Fruit fly (Drosophila melanogaster) whole organism, embryonic: ENCODE data around the gene Polr1C.

ENCODE experiments used
- Ada2b ChIP-seq: fragments of 200-800 bp; sonication (Bioruptor generic); IDR thresholded peaks from 2 replicates; pipeline ENCODE4 v1.3.6; 2022; ENCODE audit warnings: missing biosample characterization, missing genetic modification characterization
- BEAF-32 ChIP-seq: fragments of 200-800 bp; sonication (Bioruptor generic); optimal IDR thresholded peaks from 3 replicates; lab custom pipeline; 2017; ENCODE audit warnings: missing biosample characterization, missing genetic modification characterization, mild to moderate bottlenecking, moderate library complexity, missing genetic modification reagents
- CG10959 ChIP-seq: fragments of 200-800 bp; sonication (Bioruptor generic); IDR thresholded peaks from 2 replicates; pipeline ENCODE4 v1.3.6; 2022; ENCODE audit warnings: missing biosample characterization, missing genetic modification characterization
- CG11504 ChIP-seq: fragments of 200-800 bp; sonication (Bioruptor generic); optimal IDR thresholded peaks from 3 replicates; lab custom pipeline; 2019; ENCODE audit warnings: missing biosample characterization, mild to moderate bottlenecking, missing genetic modification characterization, moderate library complexity
- CG12219 ChIP-seq: fragments of 200-800 bp; sonication (Bioruptor generic); optimal IDR thresholded peaks from 3 replicates; lab custom pipeline; 2018; ENCODE audit warnings: missing biosample characterization, mild to moderate bottlenecking, missing genetic modification characterization
- CG13775 ChIP-seq: fragments of 200-800 bp; sonication (Bioruptor generic); optimal IDR thresholded peaks from 3 replicates; lab custom pipeline; 2017; ENCODE audit warnings: missing biosample characterization, mild to moderate bottlenecking, missing genetic modification characterization
- CG14710 ChIP-seq: fragments of 200-800 bp; sonication (Bioruptor generic); optimal IDR thresholded peaks from 3 replicates; lab custom pipeline; 2019; ENCODE audit warnings: missing biosample characterization, mild to moderate bottlenecking, missing genetic modification characterization, moderate library complexity
- CG15601 ChIP-seq: fragments of 200-800 bp; sonication (Bioruptor generic); optimal IDR thresholded peaks from 3 replicates; lab custom pipeline; 2019; ENCODE audit warnings: missing biosample characterization, mild to moderate bottlenecking, missing genetic modification characterization, moderate library complexity
- CG16815 ChIP-seq: fragments of 200-800 bp; sonication (Bioruptor generic); optimal IDR thresholded peaks from 3 replicates; lab custom pipeline; 2017; ENCODE audit warnings: missing biosample characterization, mild to moderate bottlenecking, missing genetic modification characterization
- CG16863 ChIP-seq: fragments of 200-800 bp; sonication (Bioruptor generic); optimal IDR thresholded peaks from 3 replicates; lab custom pipeline; 2016; ENCODE audit warnings: missing biosample characterization, missing genetic modification characterization
- CG17359 ChIP-seq: fragments of 200-800 bp; sonication (Bioruptor generic); optimal IDR thresholded peaks from 3 replicates; lab custom pipeline; 2018; ENCODE audit warnings: missing biosample characterization, mild to moderate bottlenecking, missing genetic modification characterization, moderate library complexity
- CG31388 ChIP-seq: fragments of 200-800 bp; sonication (Bioruptor generic); optimal IDR thresholded peaks from 2 replicates; lab custom pipeline; 2016; ENCODE audit warnings: missing biosample characterization, missing genetic modification characterization
- CG31441 ChIP-seq: fragments of 200-800 bp; sonication (Bioruptor generic); IDR thresholded peaks from 2 replicates; pipeline ENCODE4 v1.3.6; 2022; ENCODE audit warnings: missing biosample characterization, missing genetic modification characterization
- CG3847 ChIP-seq: fragments of 200-800 bp; sonication (Bioruptor generic); IDR thresholded peaks from 2 replicates; pipeline ENCODE4 v1.3.6; 2022; ENCODE audit warnings: missing biosample characterization, missing genetic modification characterization
- CG3995 ChIP-seq: fragments of 200-800 bp; sonication (Bioruptor generic); optimal IDR thresholded peaks from 3 replicates; lab custom pipeline; 2016; ENCODE audit warnings: missing biosample characterization, missing genetic modification characterization
- CG42726 ChIP-seq: fragments of 200-800 bp; sonication (Bioruptor generic); IDR thresholded peaks from 2 replicates; pipeline ENCODE4 v1.3.6; 2022; ENCODE audit warnings: missing biosample characterization, missing genetic modification characterization; ENCODE audit not compliant: partially characterized antibody
- CG4328 ChIP-seq: fragments of 200-800 bp; sonication (Bioruptor generic); optimal IDR thresholded peaks from 3 replicates; lab custom pipeline; 2017; ENCODE audit warnings: missing biosample characterization, missing genetic modification reagents, missing genetic modification characterization
- CG7271 ChIP-seq: fragments of 200-800 bp; sonication (Bioruptor generic); optimal IDR thresholded peaks from 2 replicates; lab custom pipeline; 2018; ENCODE audit warnings: missing biosample characterization, mild to moderate bottlenecking, missing genetic modification characterization, moderate library complexity
- CG8281 ChIP-seq: fragments of 200-800 bp; sonication (Bioruptor generic); optimal IDR thresholded peaks from 2 replicates; lab custom pipeline; 2018; ENCODE audit warnings: missing biosample characterization, mild to moderate bottlenecking, missing genetic modification characterization, moderate library complexity
- CG8388 ChIP-seq: fragments of 200-800 bp; sonication (Bioruptor generic); optimal IDR thresholded peaks from 2 replicates; lab custom pipeline; 2019; ENCODE audit warnings: missing biosample characterization, mild to moderate bottlenecking, missing genetic modification characterization, moderate library complexity
- CoRest ChIP-seq: fragments of 200-800 bp; sonication (Bioruptor generic); optimal IDR thresholded peaks from 3 replicates; lab custom pipeline; 2018; ENCODE audit warnings: missing biosample characterization, mild to moderate bottlenecking, missing genetic modification characterization, moderate library complexity
- Doc3 ChIP-seq: fragments of 200-800 bp; sonication (Bioruptor generic); IDR thresholded peaks from 3 replicates; pipeline ENCODE4 v1.3.6; 2022; ENCODE audit warnings: missing biosample characterization, missing genetic modification characterization; ENCODE audit not compliant: partially characterized antibody
- Dp ChIP-seq: fragments of 200-800 bp; sonication (Bioruptor generic); optimal IDR thresholded peaks from 2 replicates; lab custom pipeline; 2018; ENCODE audit warnings: missing biosample characterization, mild to moderate bottlenecking, missing genetic modification characterization, moderate library complexity
- E2f2 ChIP-seq: fragments of 200-800 bp; sonication (Bioruptor generic); IDR thresholded peaks from 2 replicates; pipeline ENCODE4 v1.3.6; 2022; ENCODE audit warnings: missing biosample characterization, missing genetic modification characterization
- HLH3B ChIP-seq: fragments of 200-800 bp; sonication (Bioruptor generic); IDR thresholded peaks from 2 replicates; pipeline ENCODE4 v1.3.6; 2022; ENCODE audit warnings: missing biosample characterization, missing genetic modification characterization
- MBD-R2 ChIP-seq: fragments of 200-800 bp; sonication (Bioruptor generic); IDR thresholded peaks from 2 replicates; pipeline ENCODE4 v1.3.6; 2022; ENCODE audit warnings: missing biosample characterization, missing genetic modification characterization
- Optix ChIP-seq: fragments of 200-800 bp; sonication (Bioruptor generic); IDR thresholded peaks from 3 replicates; pipeline ENCODE4 v1.3.6; 2022; ENCODE audit warnings: missing biosample characterization, missing genetic modification characterization
- Rx ChIP-seq: fragments of 200-800 bp; sonication (Bioruptor generic); IDR thresholded peaks from 2 replicates; pipeline ENCODE4 v1.3.6; 2022; ENCODE audit warnings: missing biosample characterization, missing genetic modification characterization
- Xbp1 ChIP-seq: fragments of 200-800 bp; sonication (Bioruptor generic); optimal IDR thresholded peaks from 3 replicates; lab custom pipeline; 2016; ENCODE audit warnings: missing biosample characterization, mild to moderate bottlenecking, missing genetic modification characterization
- bigmax ChIP-seq: fragments of 200-800 bp; sonication (Bioruptor generic); optimal IDR thresholded peaks from 2 replicates; lab custom pipeline; 2018; ENCODE audit warnings: missing biosample characterization, mild to moderate bottlenecking, missing genetic modification characterization
- bowl ChIP-seq: fragments of 200-800 bp; sonication (Bioruptor generic); IDR thresholded peaks from 2 replicates; pipeline ENCODE4 v1.3.6; 2022; ENCODE audit warnings: missing biosample characterization, missing genetic modification characterization
- disco-r ChIP-seq: fragments of 200-800 bp; sonication (Bioruptor generic); optimal IDR thresholded peaks from 2 replicates; lab custom pipeline; 2016; ENCODE audit warnings: missing biosample characterization, missing genetic modification characterization
- dm ChIP-seq: fragments of 200-800 bp; sonication (Bioruptor generic); optimal IDR thresholded peaks from 3 replicates; lab custom pipeline; 2016; ENCODE audit warnings: missing biosample characterization, missing genetic modification characterization
- gem ChIP-seq: fragments of 200-800 bp; sonication (Bioruptor generic); optimal IDR thresholded peaks from 2 replicates; lab custom pipeline; 2019; ENCODE audit warnings: missing biosample characterization, mild to moderate bottlenecking, missing genetic modification characterization, moderate library complexity
- hkb ChIP-seq, 2 experiments: fragments of 200-800 bp in 1 of 2; fragments of >200 bp in 1 of 2; sonication (Bioruptor generic) in 1 of 2; IDR thresholded peaks in 1 of 2; optimal IDR thresholded peaks in 1 of 2; 2 replicates each; pipeline versions ENCODE4 v1.3.6 to Lab custom; 2017 to 2022; ENCODE audit warnings: missing biosample characterization in 1 of 2, missing genetic modification characterization in 1 of 2
- hth ChIP-seq: fragments of >200 bp; optimal IDR thresholded peaks from 2 replicates; lab custom pipeline; 2017; ENCODE audit warnings: inconsistent platforms
- insv ChIP-seq, 2 experiments: fragments of 200-800 bp; sonication (Bioruptor generic); optimal IDR thresholded peaks; 3 replicates each; lab custom pipeline; 2016 to 2018; ENCODE audit warnings: missing biosample characterization in 2 of 2, missing genetic modification characterization in 2 of 2
- kni ChIP-seq: fragments of 200-800 bp; sonication (Bioruptor generic); optimal IDR thresholded peaks from 3 replicates; lab custom pipeline; 2017; ENCODE audit warnings: mild to moderate bottlenecking, missing biosample characterization, missing genetic modification reagents, missing genetic modification characterization
- lab ChIP-seq: fragments of 200-800 bp; sonication (Bioruptor generic); optimal IDR thresholded peaks from 3 replicates; lab custom pipeline; 2017; ENCODE audit warnings: missing biosample characterization, missing genetic modification characterization, mild to moderate bottlenecking, moderate library complexity, missing genetic modification reagents
- mirr ChIP-seq: fragments of 200-800 bp; sonication (Bioruptor generic); optimal IDR thresholded peaks from 3 replicates; lab custom pipeline; 2018; ENCODE audit warnings: missing biosample characterization, mild to moderate bottlenecking, missing genetic modification characterization
- nau ChIP-seq: fragments of 200-800 bp; sonication (Bioruptor generic); optimal IDR thresholded peaks from 3 replicates; lab custom pipeline; 2017; ENCODE audit warnings: missing biosample characterization, mild to moderate bottlenecking, missing genetic modification characterization, missing genetic modification reagents
- nerfin-2 ChIP-seq: fragments of 200-800 bp; sonication (Bioruptor generic); IDR thresholded peaks from 2 replicates; pipeline ENCODE4 v1.3.6; 2022; ENCODE audit warnings: missing biosample characterization, missing genetic modification characterization; ENCODE audit not compliant: partially characterized antibody
- psq ChIP-seq: fragments of 200-800 bp; sonication (Bioruptor generic); optimal IDR thresholded peaks from 2 replicates; lab custom pipeline; 2017; ENCODE audit warnings: missing biosample characterization, missing genetic modification characterization
- pzg ChIP-seq: fragments of 200-800 bp; sonication (Bioruptor generic); optimal IDR thresholded peaks from 3 replicates; lab custom pipeline; 2018; ENCODE audit warnings: missing biosample characterization, mild to moderate bottlenecking, missing genetic modification characterization, moderate library complexity
- sna ChIP-seq: fragments of 200-800 bp; sonication (Bioruptor generic); IDR thresholded peaks from 2 replicates; pipeline ENCODE4 v1.3.6; 2022; ENCODE audit warnings: missing biosample characterization, missing genetic modification characterization; ENCODE audit not compliant: partially characterized antibody
- stwl ChIP-seq: fragments of 200-800 bp; sonication (Bioruptor generic); optimal IDR thresholded peaks from 3 replicates; lab custom pipeline; 2018; ENCODE audit warnings: missing biosample characterization, mild to moderate bottlenecking, missing genetic modification characterization, moderate library complexity
- trem ChIP-seq: fragments of 200-800 bp; optimal IDR thresholded peaks from 3 replicates; lab custom pipeline; 2019; ENCODE audit warnings: missing biosample characterization, mild to moderate bottlenecking, missing genetic modification characterization, moderate library complexity
- tup ChIP-seq: fragments of 200-800 bp; sonication (Bioruptor generic); optimal IDR thresholded peaks from 2 replicates; lab custom pipeline; 2016; ENCODE audit warnings: missing biosample characterization, mild to moderate bottlenecking, missing genetic modification characterization, moderate library complexity
- vvl ChIP-seq: fragments of 200-800 bp; sonication (Bioruptor generic); IDR thresholded peaks from 2 replicates; pipeline ENCODE4 v1.3.6; 2022; ENCODE audit warnings: missing biosample characterization, missing genetic modification characterization
- zen2 ChIP-seq: fragments of 200-800 bp; sonication (Bioruptor generic); IDR thresholded peaks from 3 replicates; pipeline ENCODE4 v1.3.6; 2022; ENCODE audit warnings: missing biosample characterization, missing genetic modification characterization; ENCODE audit not compliant: partially characterized antibody

Gene Polr1C

DNA sequence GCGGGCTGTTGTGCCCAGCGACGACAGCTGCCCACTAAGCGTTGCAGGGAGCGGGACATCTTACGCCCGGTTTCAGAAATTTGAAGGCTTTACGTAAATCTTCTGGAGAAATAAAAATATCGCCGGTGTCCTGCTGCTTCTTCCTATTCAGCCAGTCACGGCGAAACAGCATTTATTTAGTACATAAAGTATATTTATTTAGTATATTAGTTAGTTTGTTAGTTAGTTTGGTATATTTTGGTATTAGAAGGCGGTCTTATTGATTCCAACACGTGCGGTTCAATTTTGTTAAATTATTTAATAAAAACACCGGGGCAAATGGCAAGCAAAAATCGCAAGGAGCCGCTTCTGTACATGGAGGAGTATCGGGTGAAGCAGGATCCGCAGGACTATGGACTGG is at the start of gene Polr1C, which contains the start of gene Scox (continued):
- peak; percentile 68 for TF ChIP-seq bigmax (GFP tag; lab: Kevin White, UChicago)
- no peak for TF ChIP-seq CG3995 (GFP tag; lab: Kevin White, UChicago)
- TF ChIP-seq CG12219 (GFP tag; lab: Kevin White, UChicago) = no peak
- TF ChIP-seq CG3847 = no peak
- peak; percentile 36 for TF ChIP-seq dm (GFP tag; lab: Kevin White, UChicago)
- no peak for TF ChIP-seq CG4328
- TF ChIP-seq CG15601 (tag; lab: Kevin White, UChicago) = no peak
- no peak for TF ChIP-seq CG8281 (tag; lab: Kevin White, UChicago)
- peak; percentile 31 for TF ChIP-seq BEAF-32 (GFP tag; lab: Kevin White, UChicago)
- TF ChIP-seq Doc3 (GFP tag; lab: Robert Waterston, UW) = no peak
- TF ChIP-seq Xbp1 (GFP tag; lab: Kevin White, UChicago) = no peak
- no peak for TF ChIP-seq Ada2b
- TF ChIP-seq mirr (GFP tag; lab: Kevin White, UChicago) = no peak
- no peak for TF ChIP-seq psq (GFP tag; lab: Kevin White, UChicago)
- no peak for TF ChIP-seq HLH3B
- TF ChIP-seq bowl = no peak
- no peak for TF ChIP-seq CG10959 (GFP tag; lab: Robert Waterston, UW)
- no peak for TF ChIP-seq CG11504
- TF ChIP-seq tup (GFP tag; lab: Kevin White, UChicago) = no peak
- TF ChIP-seq CG13775 (GFP tag; lab: Kevin White, UChicago) = no peak
- TF ChIP-seq kni (GFP tag; lab: Kevin White, UChicago) = no peak
- no peak for TF ChIP-seq CG7271 (tag; lab: Kevin White, UChicago)
- TF ChIP-seq sna (GFP tag; lab: Robert Waterston, UW) = no peak
- no peak for TF ChIP-seq vvl
- TF ChIP-seq Rx (GFP tag; lab: Robert Waterston, UW) = no peak
- TF ChIP-seq CG16815 (GFP tag; lab: Kevin White, UChicago) = no peak
- TF ChIP-seq pzg (GFP tag; lab: Kevin White, UChicago) = peak; percentile 46
- no peak for TF ChIP-seq zen2 (GFP tag; lab: Robert Waterston, UW)
- TF ChIP-seq CG31441 (GFP tag; lab: Robert Waterston, UW) = no peak
- no peak for TF ChIP-seq CG42726
- TF ChIP-seq CG8388 (GFP tag; lab: Kevin White, UChicago) = no peak
- TF ChIP-seq hkb (optimal IDR thresholded peaks at IDR 0.05; lab: Kevin White, UChicago) = no peak
- TF ChIP-seq hkb (GFP tag; IDR thresholded peaks at IDR 0.05; lab: Robert Waterston, UW) = no peak
- peak; percentile 34; the same call in 1 of the 2 replicates for TF ChIP-seq E2f2
- no peak for TF ChIP-seq CG17359 (tag; lab: Kevin White, UChicago)
- TF ChIP-seq hth (lab: Kevin White, UChicago) = no peak
- TF ChIP-seq nerfin-2 = no peak
- TF ChIP-seq trem (tag; lab: Kevin White, UChicago) = peak; percentile 7
- no peak for TF ChIP-seq nau (GFP tag; lab: Kevin White, UChicago)
- no peak for TF ChIP-seq CG14710 (tag; lab: Kevin White, UChicago)
- no peak for TF ChIP-seq gem (tag; lab: Kevin White, UChicago)
- 0 out of 2 replicates have a peak, but pooled peaks have one; percentile 33 for TF ChIP-seq MBD-R2 (GFP tag; lab: Robert Waterston, UW)
- no peak for TF ChIP-seq CG31388 (GFP tag; lab: Kevin White, UChicago)
- TF ChIP-seq CoRest (tag; lab: Kevin White, UChicago) = no peak
- peak; percentile 19 for TF ChIP-seq stwl
- no peak for TF ChIP-seq disco-r (GFP tag; lab: Kevin White, UChicago)
- no peak for TF ChIP-seq insv (GFP tag; optimal IDR thresholded peaks at IDR 0.05; lab: Kevin White, UChicago)
- no peak for TF ChIP-seq CG16863 (GFP tag; lab: Kevin White, UChicago)
- TF ChIP-seq Optix (GFP tag; lab: Robert Waterston, UW) = no peak
- peak; percentile 19 for TF ChIP-seq Dp
- no peak for TF ChIP-seq lab (GFP tag; lab: Kevin White, UChicago)
